Fruit fly (Drosophila melanogaster) whole organism, prepupa: Measurements from ENCODE around the gene Wsck.

Experiments used
- CG11762 ChIP-seq: fragments of 200-800 bp; sonication (Bioruptor generic); optimal IDR thresholded peaks from 3 replicates; lab custom pipeline; 2016; ENCODE audit warnings: missing biosample characterization, missing genetic modification characterization; ENCODE audit not compliant: insufficient read depth
- CG11902 ChIP-seq: fragments of 200-800 bp; sonication (Bioruptor generic); optimal IDR thresholded peaks from 3 replicates; lab custom pipeline; 2016; ENCODE audit warnings: missing biosample characterization, missing genetic modification characterization
- CG15336 ChIP-seq: fragments of 200-800 bp; sonication (Bioruptor generic); IDR thresholded peaks from 2 replicates; pipeline ENCODE4 v1.3.6; 2022; ENCODE audit warnings: missing biosample characterization, missing genetic modification characterization
- CG1621 ChIP-seq: fragments of 200-800 bp; sonication (Bioruptor generic); optimal IDR thresholded peaks from 3 replicates; lab custom pipeline; 2018; ENCODE audit warnings: missing biosample characterization, mild to moderate bottlenecking, missing genetic modification characterization
- CG3032 ChIP-seq: fragments of 200-800 bp; optimal IDR thresholded peaks from 2 replicates; lab custom pipeline; 2019; ENCODE audit warnings: missing biosample characterization, mild to moderate bottlenecking, missing genetic modification characterization, moderate library complexity
- CG31627 ChIP-seq: fragments of 200-800 bp; sonication (Bioruptor generic); optimal IDR thresholded peaks from 3 replicates; lab custom pipeline; 2016; ENCODE audit warnings: missing biosample characterization, missing genetic modification characterization
- CG34406 ChIP-seq: fragments of 200-800 bp; sonication (Bioruptor generic); optimal IDR thresholded peaks from 3 replicates; lab custom pipeline; 2016; ENCODE audit warnings: missing biosample characterization, missing genetic modification characterization
- CG6163 ChIP-seq: fragments of 200-800 bp; sonication (Bioruptor generic); IDR thresholded peaks from 3 replicates; pipeline ENCODE4 v1.3.6; 2022; ENCODE audit warnings: missing biosample characterization, missing genetic modification characterization
- CG6276 ChIP-seq: fragments of 200-800 bp; sonication (Bioruptor generic); optimal IDR thresholded peaks from 2 replicates; lab custom pipeline; 2017; ENCODE audit warnings: missing biosample characterization, mild to moderate bottlenecking, missing genetic modification characterization
- CG6808 ChIP-seq: fragments of 200-800 bp; sonication (Bioruptor generic); optimal IDR thresholded peaks from 3 replicates; lab custom pipeline; 2017; ENCODE audit warnings: missing biosample characterization, missing genetic modification characterization, mild to moderate bottlenecking, moderate library complexity, missing genetic modification reagents
- CG6854 ChIP-seq: fragments of 200-800 bp; sonication (Bioruptor generic); optimal IDR thresholded peaks from 2 replicates; lab custom pipeline; 2017; ENCODE audit warnings: missing biosample characterization, mild to moderate bottlenecking, missing genetic modification characterization
- CG7368 ChIP-seq: fragments of 200-800 bp; sonication (Bioruptor generic); optimal IDR thresholded peaks from 3 replicates; lab custom pipeline; 2016; ENCODE audit warnings: missing biosample characterization, missing genetic modification characterization
- CG8119 ChIP-seq: fragments of 200-800 bp; sonication (Bioruptor generic); IDR thresholded peaks from 3 replicates; pipeline ENCODE4 v1.3.6; 2022; ENCODE audit warnings: missing biosample characterization, missing genetic modification characterization
- CG8319 ChIP-seq: fragments of 200-800 bp; sonication (Bioruptor generic); optimal IDR thresholded peaks from 3 replicates; lab custom pipeline; 2016; ENCODE audit warnings: missing biosample characterization, missing genetic modification characterization
- CG8632 ChIP-seq: fragments of 200-800 bp; sonication (Bioruptor generic); optimal IDR thresholded peaks from 3 replicates; lab custom pipeline; 2016; ENCODE audit warnings: missing biosample characterization, missing genetic modification characterization
- Eip78C ChIP-seq: fragments of 200-800 bp; sonication (Bioruptor generic); peaks from one replicate; lab custom pipeline; 2016; ENCODE audit warnings: missing biosample characterization, missing genetic modification characterization
- Eip93F ChIP-seq: fragments of 200-800 bp; sonication (Bioruptor generic); optimal IDR thresholded peaks from 2 replicates; lab custom pipeline; 2016; ENCODE audit warnings: missing biosample characterization, mild to moderate bottlenecking, missing genetic modification characterization
- Ets21C ChIP-seq: fragments of 200-800 bp; sonication (Bioruptor generic); optimal IDR thresholded peaks from 3 replicates; lab custom pipeline; 2016; ENCODE audit warnings: missing biosample characterization, missing genetic modification characterization
- Gug ChIP-seq: fragments of 200-800 bp; sonication (Bioruptor generic); IDR thresholded peaks from 2 replicates; pipeline ENCODE4 v1.3.6; 2022; ENCODE audit warnings: missing biosample characterization, missing genetic modification characterization
- Hr4 ChIP-seq: fragments of 200-800 bp; sonication (Bioruptor generic); optimal IDR thresholded peaks from 3 replicates; lab custom pipeline; 2016; ENCODE audit warnings: missing biosample characterization, missing genetic modification characterization
- Lpt ChIP-seq: fragments of 200-800 bp; sonication (Bioruptor generic); optimal IDR thresholded peaks from 3 replicates; lab custom pipeline; 2016; ENCODE audit warnings: missing biosample characterization, missing genetic modification characterization
- OdsH ChIP-seq: fragments of 200-800 bp; sonication (Bioruptor generic); optimal IDR thresholded peaks from 3 replicates; lab custom pipeline; 2016; ENCODE audit warnings: missing biosample characterization, missing genetic modification characterization
- Smox ChIP-seq: fragments of 200-800 bp; sonication (Bioruptor generic); optimal IDR thresholded peaks from 3 replicates; lab custom pipeline; 2016; ENCODE audit warnings: missing biosample characterization, missing genetic modification characterization
- Sox14 ChIP-seq: fragments of 200-800 bp; sonication (Bioruptor generic); optimal IDR thresholded peaks from 3 replicates; lab custom pipeline; 2016; ENCODE audit warnings: missing biosample characterization, missing genetic modification characterization
- Sox15 ChIP-seq: fragments of 200-800 bp; sonication (Bioruptor generic); optimal IDR thresholded peaks from 3 replicates; lab custom pipeline; 2016; ENCODE audit warnings: missing biosample characterization, missing genetic modification characterization
- achi ChIP-seq: fragments of 200-800 bp; sonication (Bioruptor generic); optimal IDR thresholded peaks from 3 replicates; lab custom pipeline; 2016; ENCODE audit warnings: missing biosample characterization, missing genetic modification characterization
- cyc ChIP-seq: fragments of 200-800 bp; sonication (Bioruptor generic); optimal IDR thresholded peaks from 3 replicates; lab custom pipeline; 2016; ENCODE audit warnings: missing biosample characterization, missing genetic modification characterization
- dsx ChIP-seq: fragments of 200-800 bp; optimal IDR thresholded peaks from 3 replicates; lab custom pipeline; 2019; ENCODE audit warnings: missing biosample characterization, mild to moderate bottlenecking, missing genetic modification characterization, moderate library complexity; ENCODE audit not compliant: poor library complexity, severe bottlenecking
- eg ChIP-seq: fragments of 200-800 bp; sonication (Bioruptor generic); IDR thresholded peaks from 3 replicates; pipeline ENCODE4 v1.3.6; 2022; ENCODE audit warnings: missing biosample characterization, missing genetic modification characterization
- esn ChIP-seq: fragments of 200-800 bp; sonication (Bioruptor generic); optimal IDR thresholded peaks from 2 replicates; lab custom pipeline; 2016; ENCODE audit warnings: missing biosample characterization, mild to moderate bottlenecking, missing genetic modification characterization, moderate library complexity
- fkh ChIP-seq: fragments of 200-800 bp; sonication (Bioruptor generic); optimal IDR thresholded peaks from 3 replicates; lab custom pipeline; 2017; ENCODE audit warnings: missing biosample characterization, mild to moderate bottlenecking, missing genetic modification characterization, moderate library complexity
- lz ChIP-seq: fragments of 200-800 bp; sonication (Bioruptor generic); optimal IDR thresholded peaks from 3 replicates; lab custom pipeline; 2016; ENCODE audit warnings: missing biosample characterization, missing genetic modification characterization
- pdm3 ChIP-seq: fragments of 200-800 bp; sonication (Bioruptor generic); optimal IDR thresholded peaks from 3 replicates; lab custom pipeline; 2016; ENCODE audit warnings: missing biosample characterization, missing genetic modification characterization
- spab ChIP-seq: fragments of 200-800 bp; sonication (Bioruptor generic); optimal IDR thresholded peaks from 2 replicates; lab custom pipeline; 2017; ENCODE audit warnings: missing biosample characterization, mild to moderate bottlenecking, missing genetic modification characterization, missing genetic modification reagents
- ss ChIP-seq, 2 experiments: fragments of 200-800 bp; sonication (Bioruptor generic); optimal IDR thresholded peaks; 2 replicates in 1 of 2; 3 replicates in 1 of 2; lab custom pipeline; 2017 to 2018; ENCODE audit warnings: mild to moderate bottlenecking in 2 of 2, missing biosample characterization in 2 of 2, missing genetic modification characterization in 2 of 2, moderate library complexity in 1 of 2
- svp ChIP-seq: fragments of 200-800 bp; sonication (Bioruptor generic); peaks from one replicate; lab custom pipeline; 2016; ENCODE audit warnings: missing biosample characterization, missing genetic modification characterization
- topi ChIP-seq: fragments of 200-800 bp; sonication (Bioruptor generic); optimal IDR thresholded peaks from 3 replicates; lab custom pipeline; 2016; ENCODE audit warnings: missing biosample characterization, missing genetic modification characterization

The Wsck gene

DNA sequence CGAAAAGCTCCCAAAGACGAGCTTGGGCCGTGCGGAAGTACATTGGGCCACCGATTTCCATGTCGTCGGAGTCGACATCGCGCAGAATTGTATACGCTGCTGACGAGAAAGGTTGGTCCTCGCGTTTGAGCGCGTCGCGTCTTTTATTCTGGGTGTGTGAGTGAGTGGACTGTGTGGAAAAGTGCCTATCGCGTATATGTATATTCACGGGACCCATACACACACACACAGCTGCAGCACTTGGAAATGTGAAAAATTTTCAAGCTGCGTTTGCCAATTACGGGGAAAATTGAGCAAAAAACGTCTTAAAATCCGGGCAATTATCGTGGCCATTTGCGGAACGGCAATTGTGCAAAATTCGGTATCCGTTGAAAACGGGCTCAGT is 32.5 kb upstream of the Wsck start, which contains the start of gene slo:
slo (plus strand) TSS at position 80 of the 385 bp plus-strand sequence.
- TF ChIP-seq lz (GFP tag; lab: Kevin White, UChicago) (no peak), CG34406 (GFP tag; lab: Kevin White, UChicago) (no peak)

DNA sequence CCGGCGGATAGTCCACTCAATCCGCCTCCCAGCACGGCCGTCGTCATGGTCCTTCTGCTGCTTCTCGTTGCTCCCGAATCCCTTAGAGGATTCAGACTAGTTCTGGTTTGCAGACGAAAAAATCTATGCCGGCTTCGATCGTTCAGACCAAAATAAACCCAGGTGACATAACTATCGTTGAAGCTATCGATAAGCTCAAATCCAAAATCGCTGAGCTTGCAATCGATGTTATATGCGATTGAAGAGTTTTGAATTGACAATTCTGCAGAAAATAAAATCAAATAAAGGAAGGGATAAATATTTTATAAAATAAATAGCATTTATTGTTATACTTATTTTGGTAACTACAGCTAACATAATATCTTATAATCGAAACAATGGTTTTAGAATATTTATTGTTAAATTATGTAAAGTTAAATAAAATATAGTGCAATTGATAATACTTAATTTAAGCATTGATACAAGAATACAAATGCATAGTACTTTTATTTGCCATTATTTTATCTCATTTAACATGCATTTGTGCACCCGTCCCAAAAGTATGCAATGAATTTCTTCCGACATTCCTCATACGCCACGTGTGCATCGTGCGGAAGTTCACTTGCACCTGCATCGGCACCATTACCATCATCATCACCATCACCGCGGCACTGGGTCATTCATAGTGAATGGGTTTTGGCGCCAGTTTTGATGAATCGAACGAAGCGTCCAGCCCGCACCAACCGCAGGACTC is 32.0 kb upstream of the Wsck start, which contains the start of gene Ppox:
Ppox (minus strand) TSS at position 173 of the 733 bp plus-strand sequence.
- TF ChIP-seq CG8119 (GFP tag; lab: Robert Waterston, UW) (no peak), spab (no peak), CG6163 (GFP tag; lab: Robert Waterston, UW) (no peak), ss (GFP tag; optimal IDR thresholded peaks at IDR 0.05; lab: Kevin White, UChicago) (no peak), lz (GFP tag; lab: Kevin White, UChicago) (no peak), CG11762 (GFP tag; lab: Kevin White, UChicago) (no peak), Eip78C (GFP tag; lab: Kevin White, UChicago) (peak; percentile 56), CG11902 (no peak), achi (GFP tag; lab: Kevin White, UChicago) (peak; percentile 57)

DNA sequence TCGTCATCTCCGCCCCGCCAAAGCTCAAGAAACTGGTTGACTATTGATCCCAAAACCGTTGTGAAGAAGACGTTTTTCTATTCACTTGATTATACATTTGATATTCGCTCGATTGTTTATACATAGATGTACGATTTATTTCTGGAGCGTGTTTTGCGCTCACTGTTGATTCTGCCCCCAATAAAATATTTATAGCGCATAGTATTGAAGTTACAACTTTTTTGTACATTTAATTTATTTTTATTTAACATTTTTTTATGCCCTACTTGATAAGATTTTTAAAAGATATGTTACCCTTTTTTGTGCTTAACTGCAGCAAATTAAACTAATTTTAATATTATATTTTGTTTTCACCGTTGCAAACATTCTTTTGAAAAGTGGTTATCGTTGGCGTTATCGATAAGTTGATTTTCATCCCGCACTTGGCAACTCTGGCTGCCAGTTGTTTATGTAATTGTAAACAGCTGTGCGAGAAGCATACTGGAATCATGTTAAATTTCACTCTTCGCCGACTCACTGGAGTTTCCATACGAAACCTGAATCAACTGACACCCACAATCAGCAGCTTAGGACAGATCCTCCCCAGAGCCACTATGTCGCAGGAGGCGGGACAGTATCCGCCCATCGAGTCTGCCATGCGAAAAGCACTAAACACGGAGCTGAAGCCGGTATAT is 29.4 kb upstream of the Wsck start, which contains the start of gene CG31126:
CG31126 (plus strand) TSS at position 449 of the 674 bp plus-strand sequence.
- TF ChIP-seq lz (GFP tag; lab: Kevin White, UChicago) (no peak), Eip93F (no peak), cyc (no peak), topi (GFP tag; lab: Kevin White, UChicago) (no peak), CG6854 (GFP tag; lab: Kevin White, UChicago) (no peak), Eip78C (GFP tag; lab: Kevin White, UChicago) (no peak), eg (GFP tag; lab: Robert Waterston, UW) (no peak), dsx (no peak), Hr4 (GFP tag; lab: Kevin White, UChicago) (no peak)

DNA sequence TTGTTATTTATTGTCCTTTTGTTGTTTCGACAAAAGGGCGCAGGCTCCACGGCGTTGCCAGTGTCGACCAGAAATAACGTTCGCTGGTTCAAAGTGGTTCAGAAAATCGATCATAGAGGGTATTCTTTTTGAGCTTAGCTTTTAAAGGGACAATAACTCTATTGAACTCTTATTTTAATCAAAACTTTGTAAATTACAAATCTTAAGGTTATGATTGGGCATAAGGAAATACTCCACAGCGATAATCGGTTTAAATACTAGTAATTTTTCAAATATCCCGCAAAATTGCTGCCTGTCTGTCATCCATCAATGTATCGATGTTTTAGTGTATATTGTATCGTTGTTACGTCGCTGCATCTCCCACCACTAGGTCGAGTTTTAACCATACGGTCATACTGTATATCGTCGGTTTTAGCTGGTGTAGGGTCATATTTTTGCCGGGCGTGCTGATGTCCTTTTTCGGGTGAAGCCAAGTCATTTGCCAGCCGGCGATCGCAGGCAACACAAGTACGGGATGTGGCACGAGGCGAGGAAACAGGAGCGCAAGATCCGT is 25.0 kb upstream of the Wsck start, which contains the start of the genes CG31125 and CG6695:
CG31125 (minus strand) TSS at position 51 of the 553 bp plus-strand sequence.
CG6695 (plus strand) TSS at position 391 of the 553 bp plus-strand sequence.
- TF ChIP-seq CG3032 (tag; lab: Kevin White, UChicago) = peak; percentile 38
- peak; percentile 88 for TF ChIP-seq achi (GFP tag; lab: Kevin White, UChicago)
- TF ChIP-seq esn (GFP tag; lab: Kevin White, UChicago) = peak; percentile 56
- TF ChIP-seq spab = no peak
- TF ChIP-seq CG6808 = no peak
- no peak for TF ChIP-seq Sox14
- TF ChIP-seq cyc = peak; percentile 33
- TF ChIP-seq CG8632 (GFP tag; lab: Kevin White, UChicago) = no peak
- TF ChIP-seq OdsH (GFP tag; lab: Kevin White, UChicago) = no peak
- TF ChIP-seq Sox15 = peak; percentile 2
- peak; percentile 61 for TF ChIP-seq CG31627 (GFP tag; lab: Kevin White, UChicago)
- no peak for TF ChIP-seq Gug (GFP tag; lab: Robert Waterston, UW)
- TF ChIP-seq topi (GFP tag; lab: Kevin White, UChicago) = no peak
- peak; percentile 45 for TF ChIP-seq lz (GFP tag; lab: Kevin White, UChicago)

DNA sequence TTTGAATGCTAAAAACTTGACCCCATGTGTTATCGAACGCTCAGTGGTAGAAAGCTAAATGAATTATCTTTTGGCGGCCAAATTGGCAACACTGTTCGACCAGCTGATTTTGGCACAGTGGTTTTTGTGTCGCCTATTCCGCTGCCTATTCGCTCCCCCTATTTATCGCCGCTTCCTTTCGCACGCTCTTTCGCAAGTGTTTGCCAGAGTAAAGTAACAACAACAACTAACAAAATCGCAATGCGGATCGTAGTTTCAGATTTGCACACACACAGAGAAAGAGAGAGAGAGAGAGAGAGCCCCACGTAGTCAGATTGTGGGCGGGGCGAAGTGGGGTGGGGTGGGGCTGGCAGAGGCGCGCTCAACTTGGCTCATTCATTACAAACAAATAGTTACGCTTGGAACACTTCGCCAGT is 21.2 kb upstream of the Wsck start:
- TF ChIP-seq eg (GFP tag; lab: Robert Waterston, UW) (peak; percentile 38; the same call in 1 of the 3 replicates), CG8319 (GFP tag; lab: Kevin White, UChicago) (no peak), achi (GFP tag; lab: Kevin White, UChicago) (peak; percentile 29), svp (GFP tag; lab: Kevin White, UChicago) (no peak), Eip93F (no peak), CG6854 (GFP tag; lab: Kevin White, UChicago) (peak; percentile 29), Lpt (GFP tag; lab: Kevin White, UChicago) (peak; percentile 59), Eip78C (GFP tag; lab: Kevin White, UChicago) (no peak), CG8119 (GFP tag; lab: Robert Waterston, UW) (peak; percentile 56; the same call in 1 of the 3 replicates), OdsH (GFP tag; lab: Kevin White, UChicago) (no peak), CG6163 (GFP tag; lab: Robert Waterston, UW) (peak; percentile 85), CG1621 (tag; lab: Kevin White, UChicago) (peak; percentile 64), esn (GFP tag; lab: Kevin White, UChicago) (peak; percentile 8), CG3032 (tag; lab: Kevin White, UChicago) (no peak), Ets21C (GFP tag; lab: Kevin White, UChicago) (no peak), fkh (GFP tag; lab: Kevin White, UChicago) (no peak), Sox14 (peak; percentile 6), pdm3 (GFP tag; lab: Kevin White, UChicago) (no peak), Smox (GFP tag; lab: Kevin White, UChicago) (no peak), CG11902 (no peak), lz (GFP tag; lab: Kevin White, UChicago) (no peak), CG15336 (GFP tag; lab: Robert Waterston, UW) (peak; percentile 64), dsx (peak; percentile 49), CG6276 (GFP tag; lab: Kevin White, UChicago) (no peak), Gug (GFP tag; lab: Robert Waterston, UW) (no peak), CG7368 (no peak)
